Worm (Caenorhabditis elegans) whole organism, young adult: ENCODE measurements around the gene H06H21.37.

Experiments
- B0019.2 ChIP-seq: fragments of 200-800 bp; sonication (Bioruptor generic); conservative IDR thresholded peaks from 2 replicates; pipeline ENCODE4 v1.3.6; 2022; ENCODE audit warnings: missing genetic modification reagents, missing genetic modification characterization, missing compliant biosample characterization
- D2030.7 ChIP-seq: fragments of 200-800 bp; sonication (Bioruptor generic); IDR thresholded peaks from 2 replicates; pipeline ENCODE4 v1.3.6; 2022; ENCODE audit warnings: missing genetic modification reagents, missing genetic modification characterization, missing compliant biosample characterization
- F57C9.4 ChIP-seq: sonication (generic microtip); optimal IDR thresholded peaks from 2 replicates; lab custom pipeline; 2017; ENCODE audit warnings: mild to moderate bottlenecking, missing genetic modification characterization, missing compliant biosample characterization
- T26A5.8 ChIP-seq: sonication (generic microtip); optimal IDR thresholded peaks from 2 replicates; lab custom pipeline; 2016; ENCODE audit warnings: missing genetic modification characterization, missing compliant biosample characterization
- Y53F4B.3 ChIP-seq: fragments of 200-800 bp; sonication (Bioruptor generic); IDR thresholded peaks from 2 replicates; pipeline ENCODE4 v1.3.6; 2022; ENCODE audit warnings: missing genetic modification reagents, missing genetic modification characterization, missing compliant biosample characterization
- Y56A3A.18 ChIP-seq: fragments of 200-800 bp; sonication (Bioruptor generic); IDR thresholded peaks from 2 replicates; pipeline ENCODE4 v1.3.6; 2022; ENCODE audit warnings: missing genetic modification reagents, missing genetic modification characterization, missing compliant biosample characterization
- Y79H2A.3 ChIP-seq: fragments of 200-800 bp; sonication (Bioruptor generic); conservative IDR thresholded peaks from 2 replicates; pipeline ENCODE4 v1.3.6; 2022; ENCODE audit warnings: missing genetic modification reagents, missing genetic modification characterization, missing compliant biosample characterization
- Y95B8A.8 ChIP-seq: fragments of 200-800 bp; sonication (Bioruptor generic); IDR thresholded peaks from 2 replicates; pipeline ENCODE4 v1.3.6; 2022; ENCODE audit warnings: missing genetic modification reagents, missing genetic modification characterization, missing compliant biosample characterization
- ama-1 ChIP-seq, 3 experiments: fragments of 150-350 bp in 1 of 3; sonication (generic microtip) in 2 of 3; optimal IDR thresholded peaks; 2 replicates each; lab custom pipeline; 2014 to 2018; ENCODE audit warnings: missing biosample characterization in 2 of 3, missing genetic modification characterization in 2 of 3, missing genetic modification reagents in 2 of 3
- attf-5 ChIP-seq: fragments of 200-800 bp; sonication (Bioruptor generic); optimal IDR thresholded peaks from 2 replicates; lab custom pipeline; 2018; ENCODE audit warnings: mild to moderate bottlenecking, missing genetic modification characterization, missing compliant biosample characterization
- bed-1 ChIP-seq: fragments of 200-800 bp; sonication (Bioruptor generic); IDR thresholded peaks from 2 replicates; pipeline ENCODE4 v1.3.6; 2022; ENCODE audit warnings: missing genetic modification reagents, missing genetic modification characterization, missing compliant biosample characterization
- bed-2 ChIP-seq: fragments of 200-800 bp; sonication (Bioruptor generic); IDR thresholded peaks from 2 replicates; pipeline ENCODE4 v1.3.6; 2022; ENCODE audit warnings: missing genetic modification reagents, missing genetic modification characterization, missing compliant biosample characterization
- cebp-1 ChIP-seq, 2 experiments: fragments of 200-800 bp in 1 of 2; sonication (Bioruptor generic) in 1 of 2; sonication (generic microtip) in 1 of 2; IDR thresholded peaks in 1 of 2; optimal IDR thresholded peaks in 1 of 2; 2 replicates each; pipeline versions ENCODE4 v1.3.6 to Lab custom; 2017 to 2022; ENCODE audit warnings: missing compliant biosample characterization in 2 of 2, missing genetic modification characterization in 2 of 2, mild to moderate bottlenecking in 1 of 2, missing genetic modification reagents in 1 of 2, moderate library complexity in 1 of 2
- ceh-27 ChIP-seq: fragments of 200-800 bp; sonication (Bioruptor generic); optimal IDR thresholded peaks from 2 replicates; lab custom pipeline; 2018; ENCODE audit warnings: mild to moderate bottlenecking, missing genetic modification characterization, moderate library complexity, missing compliant biosample characterization
- ceh-91 ChIP-seq: fragments of 200-800 bp; sonication (Bioruptor generic); IDR thresholded peaks from 2 replicates; pipeline ENCODE4 v1.3.6; 2022; ENCODE audit warnings: missing genetic modification reagents, missing genetic modification characterization, missing compliant biosample characterization
- chd-7 ChIP-seq: sonication (generic microtip); optimal IDR thresholded peaks from 2 replicates; lab custom pipeline; 2016; ENCODE audit warnings: mild to moderate bottlenecking, missing genetic modification characterization, moderate library complexity, missing compliant biosample characterization
- egrh-3 ChIP-seq: fragments of 200-800 bp; sonication (Bioruptor generic); IDR thresholded peaks from 2 replicates; pipeline ENCODE4 v1.3.6; 2022; ENCODE audit warnings: missing genetic modification reagents, missing genetic modification characterization, missing compliant biosample characterization
- fkh-3 ChIP-seq: sonication (generic microtip); optimal IDR thresholded peaks from 2 replicates; lab custom pipeline; 2016; ENCODE audit warnings: mild to moderate bottlenecking, missing genetic modification characterization, missing compliant biosample characterization
- him-1 ChIP-seq: sonication (generic microtip); optimal IDR thresholded peaks from 2 replicates; lab custom pipeline; 2016; ENCODE audit warnings: missing genotype, missing genetic modification reagents, missing genetic modification characterization, missing compliant biosample characterization
- hlh-12 ChIP-seq: sonication (generic microtip); optimal IDR thresholded peaks from 2 replicates; lab custom pipeline; 2016; ENCODE audit warnings: missing genetic modification characterization, missing compliant biosample characterization
- lin-26 ChIP-seq: fragments of 200-800 bp; sonication (Bioruptor generic); IDR thresholded peaks from 2 replicates; pipeline ENCODE4 v1.3.6; 2022; ENCODE audit warnings: missing genetic modification reagents, missing genetic modification characterization, missing compliant biosample characterization
- lin-35 ChIP-seq, 3 experiments: fragments of 150-350 bp in 2 of 3; sonication (generic microtip) in 1 of 3; optimal IDR thresholded peaks; 2 replicates each; lab custom pipeline; 2014 to 2018; ENCODE audit warnings: missing biosample characterization in 3 of 3, missing genetic modification characterization in 3 of 3, missing genetic modification reagents in 3 of 3
- lin-54 ChIP-seq: fragments of 200-800 bp; sonication (Bioruptor generic); optimal IDR thresholded peaks from 2 replicates; lab custom pipeline; 2018; ENCODE audit warnings: mild to moderate bottlenecking, missing genetic modification characterization, missing compliant biosample characterization
- madf-10 ChIP-seq: sonication (generic microtip); optimal IDR thresholded peaks from 2 replicates; lab custom pipeline; 2016; ENCODE audit warnings: mild to moderate bottlenecking, missing genetic modification characterization, missing compliant biosample characterization
- mcd-1 ChIP-seq: fragments of 200-800 bp; sonication (Bioruptor generic); IDR thresholded peaks from 2 replicates; pipeline ENCODE4 v1.3.6; 2022; ENCODE audit warnings: missing genetic modification reagents, missing genetic modification characterization, missing compliant biosample characterization
- mxl-1 ChIP-seq: sonication (generic microtip); optimal IDR thresholded peaks from 2 replicates; lab custom pipeline; 2016; ENCODE audit warnings: missing genetic modification characterization, missing compliant biosample characterization
- nfya-2 ChIP-seq: fragments of 200-800 bp; sonication (Bioruptor generic); IDR thresholded peaks from 2 replicates; pipeline ENCODE4 v1.3.6; 2022; ENCODE audit warnings: missing genetic modification reagents, missing genetic modification characterization, missing compliant biosample characterization
- nhr-27 ChIP-seq: fragments of 200-800 bp; sonication (Bioruptor generic); optimal IDR thresholded peaks from 2 replicates; lab custom pipeline; 2018; ENCODE audit warnings: mild to moderate bottlenecking, missing genetic modification characterization, moderate library complexity, missing compliant biosample characterization
- nhr-80 ChIP-seq: sonication (generic microtip); optimal IDR thresholded peaks from 2 replicates; lab custom pipeline; 2016; ENCODE audit warnings: missing genetic modification characterization, missing compliant biosample characterization
- pbrm-1 ChIP-seq: fragments of 200-800 bp; sonication (Bioruptor generic); IDR thresholded peaks from 2 replicates; pipeline ENCODE4 v1.3.6; 2022; ENCODE audit warnings: missing genetic modification reagents, missing genetic modification characterization, missing compliant biosample characterization
- snpc-3.4 ChIP-seq: sonication (generic microtip); optimal IDR thresholded peaks from 2 replicates; lab custom pipeline; 2017; ENCODE audit warnings: missing genetic modification characterization, mild to moderate bottlenecking, missing compliant biosample characterization, antibody characterized with exemption, moderate library complexity, missing genotype, missing genetic modification reagents
- snpc-4 ChIP-seq, 5 experiments: fragments of 150-350 bp in 1 of 5; sonication (generic microtip) in 4 of 5; optimal IDR thresholded peaks; 2 replicates each; lab custom pipeline; 2014 to 2018; ENCODE audit warnings: missing genetic modification characterization in 5 of 5, missing biosample characterization in 3 of 5, antibody characterized with exemption in 2 of 5, mild to moderate bottlenecking in 2 of 5, missing compliant biosample characterization in 2 of 5, missing genotype in 2 of 5, moderate library complexity in 2 of 5, missing genetic modification reagents in 1 of 5
- somi-1 ChIP-seq: fragments of 200-800 bp; sonication (Bioruptor generic); optimal IDR thresholded peaks from 2 replicates; lab custom pipeline; 2018; ENCODE audit warnings: mild to moderate bottlenecking, missing genetic modification characterization, missing compliant biosample characterization
- sptf-2 ChIP-seq: fragments of 200-800 bp; sonication (Bioruptor generic); optimal IDR thresholded peaks from 2 replicates; lab custom pipeline; 2018; ENCODE audit warnings: mild to moderate bottlenecking, missing genetic modification characterization, missing compliant biosample characterization
- tlf-1 ChIP-seq: fragments of 200-800 bp; sonication (Bioruptor generic); optimal IDR thresholded peaks from 2 replicates; lab custom pipeline; 2018; ENCODE audit warnings: mild to moderate bottlenecking, missing genetic modification characterization, missing compliant biosample characterization
- ztf-18 ChIP-seq: sonication (generic microtip); optimal IDR thresholded peaks from 2 replicates; lab custom pipeline; 2016; ENCODE audit warnings: missing genotype, mild to moderate bottlenecking, missing genetic modification characterization, missing compliant biosample characterization
- ztf-28 ChIP-seq: fragments of 200-800 bp; sonication (Bioruptor generic); IDR thresholded peaks from 2 replicates; pipeline ENCODE4 v1.3.6; 2022; ENCODE audit warnings: missing genetic modification reagents, missing genetic modification characterization, missing compliant biosample characterization

Gene H06H21.37

ce11 chrIV:4760378-4761084 lies 49.2 kb downstream of the H06H21.37 start, which contains the start of the genes memi-1 and cyp-31A3 (continued):
- TF ChIP-seq ama-1 (optimal IDR thresholded peaks at IDR 0.05; lab: Kevin White, UChicago) (no peak), ama-1 (GFP tag; optimal IDR thresholded peaks at IDR 0.05; lab: Kevin White, UChicago) (no peak), F57C9.4 (tag; lab: Kevin White, UChicago) (no peak), cebp-1 (GFP tag; IDR thresholded peaks at IDR 0.05; lab: Robert Waterston, UW) (no peak), cebp-1 (tag; optimal IDR thresholded peaks at IDR 0.05; lab: Kevin White, UChicago) (no peak), snpc-4 (GFP tag; optimal IDR thresholded peaks at IDR 0.05; lab: Kevin White, UChicago) (peak; percentile 37), snpc-4 (tag; optimal IDR thresholded peaks at IDR 0.05; lab: Kevin White, UChicago) (peak; percentile 8 to 80 (median 58)), ztf-18 (tag; lab: Kevin White, UChicago) (no peak), mxl-1 (tag; lab: Kevin White, UChicago) (no peak), madf-10 (tag; lab: Kevin White, UChicago) (no peak), lin-54 (peak; percentile 85), pbrm-1 (GFP tag; lab: Robert Waterston, UW) (peak; percentile 44; the same call in 1 of the 2 replicates), Y79H2A.3 (GFP tag; lab: Robert Waterston, UW) (no peak), lin-26 (GFP tag; lab: Robert Waterston, UW) (no peak), nhr-80 (tag; lab: Kevin White, UChicago) (no peak), bed-2 (GFP tag; lab: Robert Waterston, UW) (no peak), somi-1 (GFP tag; lab: Kevin White, UChicago) (no peak), T26A5.8 (no peak), Y53F4B.3 (GFP tag; lab: Robert Waterston, UW) (no peak), Y56A3A.18 (no peak), mcd-1 (GFP tag; lab: Robert Waterston, UW) (peak; percentile 67; the same call in 1 of the 2 replicates), egrh-3 (GFP tag; lab: Robert Waterston, UW) (no peak), D2030.7 (peak; percentile 82), chd-7 (tag; lab: Kevin White, UChicago) (no peak), ceh-27 (GFP tag; lab: Kevin White, UChicago) (no peak), ztf-28 (no peak), snpc-3.4 (peak; percentile 81), him-1 (no peak), nfya-2 (no peak), lin-35 (GFP tag; optimal IDR thresholded peaks at IDR 0.05; lab: Kevin White, UChicago) (no peak), hlh-12 (tag; lab: Kevin White, UChicago) (no peak), ceh-91 (GFP tag; lab: Robert Waterston, UW) (peak; percentile 77), B0019.2 (GFP tag; lab: Robert Waterston, UW) (no peak; the same call in 1 of the 2 replicates), attf-5 (GFP tag; lab: Kevin White, UChicago) (no peak), bed-1 (GFP tag; lab: Robert Waterston, UW) (no peak), fkh-3 (no peak), sptf-2 (GFP tag; lab: Kevin White, UChicago) (no peak), tlf-1 (GFP tag; lab: Kevin White, UChicago) (peak; percentile 54), nhr-27 (tag; lab: Kevin White, UChicago) (no peak), Y95B8A.8 (no peak)
- TF ChIP-seq, all 124 proteins: peak for 22
